Fruit fly (Drosophila melanogaster): ENCODE results near the gene Spn28Dc.

Spn28Dc gene

dm6 chr2L:8031588-8031987 lies 24.6 kb upstream of the Spn28Dc start:
- TF ChIP-seq ovo (GFP tag; optimal IDR thresholded peaks at IDR 0.05) = no peak
- TF ChIP-seq CG7101 (tag; optimal IDR thresholded peaks at IDR 0.05) = peak; percentile 1
- TF ChIP-seq cic (GFP tag; optimal IDR thresholded peaks at IDR 0.05) = peak; percentile 29
- no peak for TF ChIP-seq kay (GFP tag; ENCODE audit: borderline replicate concordance)
- no peak for TF ChIP-seq Mnt (GFP tag; optimal IDR thresholded peaks at IDR 0.05)
- peak; percentile 74 for TF ChIP-seq CG14711 (tag; optimal IDR thresholded peaks at IDR 0.05)
- no peak for TF ChIP-seq CG33017 (tag; optimal IDR thresholded peaks at IDR 0.05)
- peak; percentile 72 for TF ChIP-seq pad (GFP tag; optimal IDR thresholded peaks at IDR 0.05)
- no peak for TF ChIP-seq CG5204 (GFP tag; optimal IDR thresholded peaks at IDR 0.05)
- no peak for TF ChIP-seq Crg-1 (GFP tag; optimal IDR thresholded peaks at IDR 0.05)
- no peak for TF ChIP-seq CG7045 (GFP tag; optimal IDR thresholded peaks at IDR 0.05)
- TF ChIP-seq bab1 (GFP tag; optimal IDR thresholded peaks at IDR 0.05) = peak; percentile 22
- TF ChIP-seq Hr96 (GFP tag; optimal IDR thresholded peaks at IDR 0.05) = no peak
- TF ChIP-seq Clk (GFP tag; optimal IDR thresholded peaks at IDR 0.05) = no peak
- peak; percentile 36 for TF ChIP-seq CG12768 (GFP tag; optimal IDR thresholded peaks at IDR 0.05)
- TF ChIP-seq tj (GFP tag; optimal IDR thresholded peaks at IDR 0.05) = no peak
- no peak for TF ChIP-seq cnc (optimal IDR thresholded peaks at IDR 0.05)
- TF ChIP-seq toe (GFP tag; optimal IDR thresholded peaks at IDR 0.05) = no peak

dm6 chr2L:8030693-8031210 lies 23.7 kb upstream of the Spn28Dc start, which contains the start of gene Cka:
Gene Cka, plus strand, starts transcription at chr2L:8030721.
- TF ChIP-seq CG14711 (tag; optimal IDR thresholded peaks at IDR 0.05) (peak; percentile 57), bab1 (GFP tag; optimal IDR thresholded peaks at IDR 0.05) (peak; percentile 32), pad (GFP tag; optimal IDR thresholded peaks at IDR 0.05) (peak; percentile 64), Clk (GFP tag; optimal IDR thresholded peaks at IDR 0.05) (no peak), Mnt (GFP tag; optimal IDR thresholded peaks at IDR 0.05) (peak; percentile 65), CG1620 (GFP tag; optimal IDR thresholded peaks at IDR 0.05) (no peak), Hr96 (GFP tag; optimal IDR thresholded peaks at IDR 0.05) (no peak), CG33017 (tag; optimal IDR thresholded peaks at IDR 0.05) (peak; percentile 4), CG12768 (GFP tag; optimal IDR thresholded peaks at IDR 0.05) (peak; percentile 41), kay (GFP tag; ENCODE audit: borderline replicate concordance) (no peak), CG11617 (GFP tag; optimal IDR thresholded peaks at IDR 0.05) (peak; percentile 12), tj (GFP tag; optimal IDR thresholded peaks at IDR 0.05) (peak; percentile 39), ovo (GFP tag; optimal IDR thresholded peaks at IDR 0.05) (no peak), cic (GFP tag; optimal IDR thresholded peaks at IDR 0.05) (peak; percentile 30)

dm6 chr2L:8030102-8030501 lies 23.1 kb upstream of the Spn28Dc start:
- no peak for TF ChIP-seq pad (GFP tag; optimal IDR thresholded peaks at IDR 0.05)
- TF ChIP-seq CG5204 (GFP tag; optimal IDR thresholded peaks at IDR 0.05) = no peak
- no peak for TF ChIP-seq CG12768 (GFP tag; optimal IDR thresholded peaks at IDR 0.05)
- TF ChIP-seq ovo (GFP tag; optimal IDR thresholded peaks at IDR 0.05) = no peak
- TF ChIP-seq CG33017 (tag; optimal IDR thresholded peaks at IDR 0.05) = no peak
- no peak for TF ChIP-seq cnc (optimal IDR thresholded peaks at IDR 0.05)
- no peak for TF ChIP-seq Mnt (GFP tag; optimal IDR thresholded peaks at IDR 0.05)
- TF ChIP-seq CG14711 (tag; optimal IDR thresholded peaks at IDR 0.05) = no peak

dm6 chr2L:8029160-8029852 lies 22.3 kb upstream of the Spn28Dc start, which contains the start of gene baf:
Gene baf, plus strand, starts transcription at chr2L:8029462.
- peak; percentile 40 for TF ChIP-seq cic (GFP tag; optimal IDR thresholded peaks at IDR 0.05)
- no peak for TF ChIP-seq CG7101 (tag; optimal IDR thresholded peaks at IDR 0.05)
- no peak for TF ChIP-seq toe (GFP tag; optimal IDR thresholded peaks at IDR 0.05)
- TF ChIP-seq CG5204 (GFP tag; optimal IDR thresholded peaks at IDR 0.05) = no peak
- no peak for TF ChIP-seq Crg-1 (GFP tag; optimal IDR thresholded peaks at IDR 0.05)
- TF ChIP-seq bab1 (GFP tag; optimal IDR thresholded peaks at IDR 0.05) = no peak
- no peak for TF ChIP-seq tj (GFP tag; optimal IDR thresholded peaks at IDR 0.05)
- no peak for TF ChIP-seq CG11617 (GFP tag; optimal IDR thresholded peaks at IDR 0.05)
- no peak for TF ChIP-seq CG12768 (GFP tag; optimal IDR thresholded peaks at IDR 0.05)
- peak; percentile 40 for TF ChIP-seq Mnt (GFP tag; optimal IDR thresholded peaks at IDR 0.05)
- TF ChIP-seq pad (GFP tag; optimal IDR thresholded peaks at IDR 0.05) = no peak

- TF ChIP-seq pad (GFP tag; optimal IDR thresholded peaks at IDR 0.05) (no peak), tj (GFP tag; optimal IDR thresholded peaks at IDR 0.05) (no peak), ovo (GFP tag; optimal IDR thresholded peaks at IDR 0.05) (no peak), Crg-1 (GFP tag; optimal IDR thresholded peaks at IDR 0.05) (no peak), Hr96 (GFP tag; optimal IDR thresholded peaks at IDR 0.05) (no peak)
Observed at dm6 chr2L:8024325-8024724, 17.3 kb upstream of the Spn28Dc start.

dm6 chr2L:8012551-8012950 lies 5.5 kb upstream of the Spn28Dc start:
- TF ChIP-seq ovo (GFP tag; optimal IDR thresholded peaks at IDR 0.05) (no peak), cnc (optimal IDR thresholded peaks at IDR 0.05) (no peak), CG1620 (GFP tag; optimal IDR thresholded peaks at IDR 0.05) (no peak), CG5204 (GFP tag; optimal IDR thresholded peaks at IDR 0.05) (no peak), cic (GFP tag; optimal IDR thresholded peaks at IDR 0.05) (no peak), CG7101 (tag; optimal IDR thresholded peaks at IDR 0.05) (no peak), tj (GFP tag; optimal IDR thresholded peaks at IDR 0.05) (no peak), CG11617 (GFP tag; optimal IDR thresholded peaks at IDR 0.05) (no peak), Crg-1 (GFP tag; optimal IDR thresholded peaks at IDR 0.05) (no peak), pad (GFP tag; optimal IDR thresholded peaks at IDR 0.05) (no peak), CG12768 (GFP tag; optimal IDR thresholded peaks at IDR 0.05) (no peak)

Data from whole organism, adult.